Worm (Caenorhabditis elegans): ENCODE measurements around the gene C10B5.3.

DNA sequence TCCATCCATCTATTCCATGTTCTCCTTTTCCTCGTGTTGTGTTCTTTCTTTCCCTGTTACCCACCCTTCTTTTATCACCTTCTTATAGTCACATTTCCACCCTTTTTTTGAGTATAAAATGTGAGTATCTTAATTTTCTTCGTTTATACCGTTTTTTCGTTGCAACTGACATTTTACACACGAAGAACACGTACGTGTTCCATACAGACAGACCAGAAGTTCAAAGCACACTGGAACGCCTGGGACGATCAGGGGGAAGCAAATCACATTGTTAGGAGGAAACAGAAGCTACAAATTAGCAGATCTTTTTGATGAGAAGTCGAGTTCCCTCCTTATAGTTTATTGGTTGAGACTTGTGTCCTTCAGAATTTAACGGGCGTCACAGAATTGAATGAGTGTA, 27.7 kb upstream of the C10B5.3 start:
- no peak for TF ChIP-seq flt-1 (GFP tag; IDR thresholded peaks at IDR 0.05)
- TF ChIP-seq tab-1 (GFP tag; IDR thresholded peaks at IDR 0.05) = no peak
- no peak for TF ChIP-seq med-1 (GFP tag; optimal IDR thresholded peaks at IDR 0.05; ENCODE audit: insufficient read depth)

All from whole organism, midembryonic.